Worm (Caenorhabditis elegans): Measurements from ENCODE around the gene C31E10.6.
A peak's percentile ranks its signal among the peaks of the same experiment; 100 is the strongest.

Gene C31E10.6

ce11 chrX:14015808-14016207, 19.7 kb downstream of the C31E10.6 start (continued):
- no peak for TF ChIP-seq lin-39 (tag; optimal IDR thresholded peaks at IDR 0.05)
- no peak for TF ChIP-seq ZK546.5 (tag; optimal IDR thresholded peaks at IDR 0.05)
- no peak for TF ChIP-seq mbf-1 (tag; optimal IDR thresholded peaks at IDR 0.05)
- TF ChIP-seq fos-1 (tag; optimal IDR thresholded peaks at IDR 0.05), result peak; percentile 78
- no peak for TF ChIP-seq ama-1 (optimal IDR thresholded peaks at IDR 0.05)
- no peak for TF ChIP-seq nhr-23 (tag; optimal IDR thresholded peaks at IDR 0.05)
- peak; percentile 72 for TF ChIP-seq nhr-6 (tag; optimal IDR thresholded peaks at IDR 0.05)
- TF ChIP-seq sma-9 (GFP tag; optimal IDR thresholded peaks at IDR 0.05), result peak; percentile 88
- no peak for TF ChIP-seq sma-9 (tag; optimal IDR thresholded peaks at IDR 0.05)
- no peak for TF ChIP-seq unc-62 (GFP tag; optimal IDR thresholded peaks at IDR 0.05)
- no peak for TF ChIP-seq peb-1 (tag; optimal IDR thresholded peaks at IDR 0.05)
- TF ChIP-seq R02D3.7 (tag; optimal IDR thresholded peaks at IDR 0.05), result no peak
- TF ChIP-seq nhr-77 (tag; optimal IDR thresholded peaks at IDR 0.05), result no peak
- TF ChIP-seq mdl-1 (tag; optimal IDR thresholded peaks at IDR 0.05), result peak in 1 of 2 experiments; percentile 49
- peak; percentile 25 for TF ChIP-seq egl-27 (tag; optimal IDR thresholded peaks at IDR 0.05)
- TF ChIP-seq C34F6.9 (tag; optimal IDR thresholded peaks at IDR 0.05), result peak; percentile 77

- TF ChIP-seq lin-13 (GFP tag; optimal IDR thresholded peaks at IDR 0.05) (peak; percentile 65), snpc-4 (tag; optimal IDR thresholded peaks at IDR 0.05) (no peak), sma-9 (GFP tag; optimal IDR thresholded peaks at IDR 0.05) (peak; percentile 76), sma-9 (tag; optimal IDR thresholded peaks at IDR 0.05) (no peak), R02D3.7 (tag; optimal IDR thresholded peaks at IDR 0.05) (no peak), nhr-6 (tag; optimal IDR thresholded peaks at IDR 0.05) (peak; percentile 19), lin-11 (tag; optimal IDR thresholded peaks at IDR 0.05) (peak; percentile 15), ceh-82 (tag; optimal IDR thresholded peaks at IDR 0.05) (peak; percentile 2), mab-5 (tag; optimal IDR thresholded peaks at IDR 0.05) (peak; percentile 46), C34F6.9 (tag; optimal IDR thresholded peaks at IDR 0.05) (peak; percentile 81), ztf-4 (tag; optimal IDR thresholded peaks at IDR 0.05) (peak; percentile 66), aly-2 (tag; optimal IDR thresholded peaks at IDR 0.05) (no peak), sem-4 (tag; optimal IDR thresholded peaks at IDR 0.05) (peak; percentile 4), unc-55 (GFP tag; optimal IDR thresholded peaks at IDR 0.05) (peak; percentile 63), nhr-10 (tag; optimal IDR thresholded peaks at IDR 0.05) (no peak), lsy-2 (tag; optimal IDR thresholded peaks at IDR 0.05) (peak in 1 of 2 experiments; percentile 74), nhr-129 (tag; optimal IDR thresholded peaks at IDR 0.05) (peak; percentile 61), mdl-1 (tag; optimal IDR thresholded peaks at IDR 0.05) (peak in 1 of 2 experiments; percentile 66), Y55F3AM.14 (GFP tag; optimal IDR thresholded peaks at IDR 0.05) (peak; percentile 4), crh-2 (tag; optimal IDR thresholded peaks at IDR 0.05) (peak; percentile 8), elt-1 (tag; optimal IDR thresholded peaks at IDR 0.05) (no peak), zag-1 (tag; optimal IDR thresholded peaks at IDR 0.05) (peak; percentile 78), F13H6.1 (tag; optimal IDR thresholded peaks at IDR 0.05) (peak; percentile 88), unc-39 (tag; optimal IDR thresholded peaks at IDR 0.05) (no peak)
Observed at ce11 chrX:14016698-14017097, 20.6 kb downstream of the C31E10.6 start.

ce11 chrX:14020290-14020689, 24.2 kb downstream of the C31E10.6 start, which contains the start of gene C04C11.1:
Gene C04C11.1 (plus strand): TSS chrX:14020590.
- TF ChIP-seq nhr-237 (tag; optimal IDR thresholded peaks at IDR 0.05), result no peak
- TF ChIP-seq sma-9 (GFP tag; optimal IDR thresholded peaks at IDR 0.05), result no peak
- no peak for TF ChIP-seq sma-9 (tag; optimal IDR thresholded peaks at IDR 0.05)
- TF ChIP-seq sem-4 (tag; optimal IDR thresholded peaks at IDR 0.05), result no peak
- no peak for TF ChIP-seq unc-62 (GFP tag; optimal IDR thresholded peaks at IDR 0.05)
- no peak for TF ChIP-seq ztf-4 (tag; optimal IDR thresholded peaks at IDR 0.05)
- no peak for TF ChIP-seq nhr-21 (tag; optimal IDR thresholded peaks at IDR 0.05)
- no peak for TF ChIP-seq alr-1 (tag; optimal IDR thresholded peaks at IDR 0.05)
- no peak for TF ChIP-seq dmd-4 (tag; optimal IDR thresholded peaks at IDR 0.05)
- TF ChIP-seq snpc-4 (tag; optimal IDR thresholded peaks at IDR 0.05), result no peak
- TF ChIP-seq F13H6.1 (tag; optimal IDR thresholded peaks at IDR 0.05), result no peak
- no peak for TF ChIP-seq lin-13 (GFP tag; optimal IDR thresholded peaks at IDR 0.05)
- no peak for TF ChIP-seq nhr-23 (tag; optimal IDR thresholded peaks at IDR 0.05)
- no peak for TF ChIP-seq nhr-25 (tag; optimal IDR thresholded peaks at IDR 0.05)
- TF ChIP-seq ztf-1 (GFP tag; conservative IDR thresholded peaks at IDR 0.05), result no peak
- no peak for TF ChIP-seq peb-1 (tag; optimal IDR thresholded peaks at IDR 0.05)
- TF ChIP-seq skn-1 (tag; optimal IDR thresholded peaks at IDR 0.05), result no peak
- no peak for TF ChIP-seq lsy-2 (tag; optimal IDR thresholded peaks at IDR 0.05)
- no peak for TF ChIP-seq mdl-1 (tag; optimal IDR thresholded peaks at IDR 0.05)
- no peak for TF ChIP-seq nhr-11 (tag; optimal IDR thresholded peaks at IDR 0.05)
